Worm (Caenorhabditis elegans) whole organism, L4 larva: Measurements from ENCODE around the gene gana-1.
A peak's percentile ranks its signal among the peaks of the same experiment; 100 is the strongest.
"Not testable (repeated sequence)": the region's sequence is repeated elsewhere in the genome, so short reads cannot be mapped to it uniquely, and the experiment has no call there.

Source experiments
- Y75B8A.6 ChIP-seq: fragments of 200-800 bp; sonication (Bioruptor generic); IDR thresholded peaks from 2 replicates; pipeline ENCODE4 v1.3.6; 2022; ENCODE audit warnings: missing genetic modification reagents, missing genetic modification characterization, missing compliant biosample characterization
- aha-1 ChIP-seq: fragments of 150-350 bp; peaks from one replicate; lab custom pipeline; 2014; ENCODE audit warnings: missing biosample characterization, missing genetic modification characterization
- ceh-32 ChIP-seq: sonication (generic microtip); optimal IDR thresholded peaks from 2 replicates; lab custom pipeline; 2016; ENCODE audit warnings: mild to moderate bottlenecking, missing genetic modification characterization, missing compliant biosample characterization; ENCODE audit not compliant: poor library complexity
- ceh-62 ChIP-seq: sonication (generic microtip); optimal IDR thresholded peaks from 2 replicates; lab custom pipeline; 2017; ENCODE audit warnings: missing biosample characterization, missing genetic modification characterization
- cey-2 ChIP-seq: sonication (generic microtip); optimal IDR thresholded peaks from 3 replicates; lab custom pipeline; 2017; ENCODE audit warnings: missing genetic modification characterization, mild to moderate bottlenecking, missing compliant biosample characterization, antibody characterized with exemption, borderline replicate concordance; ENCODE audit not compliant: insufficient read depth
- ctbp-1 ChIP-seq: fragments of 200-800 bp; sonication (Bioruptor generic); IDR thresholded peaks from 2 replicates; pipeline ENCODE4 v1.3.6; 2022; ENCODE audit warnings: missing genetic modification reagents, missing genetic modification characterization, missing compliant biosample characterization
- egl-43 ChIP-seq: fragments of 200-800 bp; sonication (Bioruptor generic); IDR thresholded peaks from 2 replicates; pipeline ENCODE4 v1.3.6; 2022; ENCODE audit warnings: missing genetic modification reagents, missing genetic modification characterization, missing compliant biosample characterization
- jun-1 ChIP-seq: fragments of 150-350 bp; optimal IDR thresholded peaks from 2 replicates; lab custom pipeline; 2014; ENCODE audit warnings: missing biosample characterization, missing genetic modification reagents, missing genetic modification characterization
- lin-15B ChIP-seq: fragments of 150-350 bp; sonication (generic microtip); optimal IDR thresholded peaks from 3 replicates; lab custom pipeline; 2014; ENCODE audit warnings: missing biosample characterization, missing genetic modification characterization
- mdl-1 ChIP-seq, 2 experiments: fragments of 150-350 bp in 1 of 2; sonication (generic microtip) in 1 of 2; optimal IDR thresholded peaks; 2 replicates each; lab custom pipeline; 2014 to 2017; ENCODE audit warnings: missing biosample characterization in 2 of 2, missing genetic modification characterization in 2 of 2
- mdt-29 ChIP-seq: fragments of 200-800 bp; sonication (Bioruptor generic); IDR thresholded peaks from 2 replicates; pipeline ENCODE4 v1.3.6; 2022; ENCODE audit warnings: missing genetic modification reagents, missing genetic modification characterization, missing compliant biosample characterization
- mep-1 ChIP-seq: fragments of 150-350 bp; sonication (generic microtip); optimal IDR thresholded peaks from 3 replicates; lab custom pipeline; 2014; ENCODE audit warnings: missing biosample characterization, missing genetic modification characterization
- mxl-3 ChIP-seq: fragments of 200-800 bp; sonication (Bioruptor generic); optimal IDR thresholded peaks from 2 replicates; lab custom pipeline; 2018; ENCODE audit warnings: mild to moderate bottlenecking, missing genetic modification characterization, missing compliant biosample characterization
- nhr-28 ChIP-seq: fragments of 150-350 bp; optimal IDR thresholded peaks from 2 replicates; lab custom pipeline; 2014; ENCODE audit warnings: missing biosample characterization, missing genetic modification characterization
- php-3 ChIP-seq: fragments of 200-800 bp; sonication (Bioruptor generic); IDR thresholded peaks from 2 replicates; pipeline ENCODE4 v1.3.6; 2022; ENCODE audit warnings: missing genetic modification reagents, missing genetic modification characterization, missing compliant biosample characterization
- skn-1 ChIP-seq: fragments of 150-350 bp; optimal IDR thresholded peaks from 2 replicates; lab custom pipeline; 2014; ENCODE audit warnings: missing biosample characterization, missing genetic modification characterization
- unc-130 ChIP-seq: sonication (generic microtip); optimal IDR thresholded peaks from 2 replicates; lab custom pipeline; 2016; ENCODE audit warnings: missing genetic modification reagents, missing genetic modification characterization, missing compliant biosample characterization
- unc-62 ChIP-seq, 3 experiments: fragments of 150-350 bp in 1 of 3; sonication (generic microtip); optimal IDR thresholded peaks in 2 of 3; peaks in 1 of 3; 1 replicate in 1 of 3; 2 replicates in 2 of 3; lab custom pipeline; 2014 to 2017; ENCODE audit warnings: missing biosample characterization in 3 of 3, missing genetic modification characterization in 3 of 3, missing genetic modification reagents in 3 of 3, missing genotype in 1 of 3
- ztf-11 ChIP-seq: fragments of 150-350 bp; optimal IDR thresholded peaks from 2 replicates; lab custom pipeline; 2014; ENCODE audit warnings: missing biosample characterization, missing genetic modification characterization

gana-1 gene

DNA sequence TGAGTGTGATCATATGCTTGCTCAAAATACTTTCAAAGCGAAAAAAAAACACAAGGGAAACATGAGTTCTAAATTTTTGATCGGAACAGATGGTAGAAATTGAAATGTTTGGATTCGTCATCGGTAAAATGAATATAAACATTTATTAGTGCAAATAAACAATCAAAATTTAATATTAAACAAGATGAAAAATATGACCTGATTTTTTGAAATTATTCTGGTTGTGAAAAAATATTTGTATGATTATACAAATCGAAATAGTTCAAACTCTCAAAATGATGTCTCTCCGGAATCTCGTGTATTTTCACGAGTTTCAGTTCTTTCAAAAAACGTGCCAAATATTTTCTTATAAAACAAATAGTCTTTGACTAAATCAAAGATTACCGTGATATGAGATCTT, 33.3 kb downstream of the gana-1 start, which contains the start of gene C13C4.7:
TSS of gene C13C4.7 (minus strand) at position 101 of the 400 bp plus-strand sequence.
- no peak for TF ChIP-seq mxl-3

ce11 chrV:12121274-12121673, 34.2 kb downstream of the gana-1 start, which contains the start of gene C13C4.6:
C13C4.6 (plus strand) TSS chrV:12121574.
- TF ChIP-seq php-3 (GFP tag; lab: Robert Waterston, UW) (no peak), skn-1 (tag; lab: Kevin White, UChicago) (no peak), ctbp-1 (GFP tag; lab: Robert Waterston, UW) (no peak), unc-130 (no peak), mep-1 (tag; lab: Kevin White, UChicago) (no peak), mdt-29 (GFP tag; lab: Robert Waterston, UW) (no peak), Y75B8A.6 (GFP tag; lab: Robert Waterston, UW) (no peak), cey-2 (tag; lab: Kevin White, UChicago) (no peak), lin-15B (no peak), jun-1 (tag; lab: Kevin White, UChicago) (no peak), egl-43 (GFP tag; lab: Robert Waterston, UW) (no peak), ceh-32 (tag; lab: Kevin White, UChicago) (no peak), nhr-28 (tag; lab: Kevin White, UChicago) (no peak)

DNA sequence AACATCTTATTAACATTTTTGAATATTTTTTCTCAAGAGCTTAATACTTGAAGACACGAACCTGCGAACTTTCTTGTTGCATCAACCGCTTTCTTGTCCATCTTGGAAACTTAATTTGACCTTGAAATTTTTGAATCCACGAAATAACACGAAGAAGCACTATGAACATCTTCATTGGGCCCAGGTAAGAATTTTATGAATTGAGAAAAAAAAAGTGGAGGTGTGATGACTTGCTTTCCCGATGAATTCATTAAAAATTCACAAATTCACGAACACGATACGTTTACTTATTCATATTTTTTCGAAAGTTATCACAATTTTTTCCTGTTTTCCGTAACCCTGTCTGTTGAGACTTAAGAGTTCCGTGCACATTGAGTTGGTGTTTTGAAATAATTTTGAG, 43.7 kb downstream of the gana-1 start, which contains the start of gene C27A7.6:
TSS of gene C27A7.6 (minus strand) at position 101 of the 400 bp plus-strand sequence.
- TF ChIP-seq ceh-62 (tag; lab: Kevin White, UChicago); mxl-3; ztf-11 (tag; lab: Kevin White, UChicago): not testable (repeated sequence)

ce11 chrV:12131157-12131556, 44.1 kb downstream of the gana-1 start, which contains the start of gene enpp-1:
enpp-1 (plus strand) TSS chrV:12131457.
- TF ChIP-seq unc-62 (GFP tag; optimal IDR thresholded peaks at IDR 0.05 in 1 of 2; lab: Kevin White, UChicago), result peak in 1 of 2 experiments; percentile 23
- not testable (repeated sequence) for TF ChIP-seq unc-62 (tag; optimal IDR thresholded peaks at IDR 0.05; lab: Kevin White, UChicago)

DNA sequence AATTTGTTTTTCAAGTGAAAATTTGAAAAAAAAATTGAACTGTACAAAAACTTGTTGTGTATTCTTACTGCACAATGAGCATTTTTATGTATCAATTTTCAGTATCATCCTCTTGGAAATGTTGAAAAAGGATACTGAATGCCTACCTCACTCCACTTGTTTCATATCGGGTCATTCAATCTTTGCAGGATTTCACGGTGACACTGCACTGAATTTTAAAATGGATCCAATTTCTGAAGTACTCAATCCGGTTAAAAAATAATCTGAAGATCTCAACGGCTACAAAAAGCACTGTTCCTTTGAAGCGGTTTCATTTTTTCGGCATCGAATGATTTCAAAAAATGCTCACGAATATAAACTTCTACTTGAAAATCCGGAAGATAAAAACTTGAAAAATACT, 50.9 kb downstream of the gana-1 start:
- TF ChIP-seq aha-1 (tag; lab: Kevin White, UChicago) (peak; percentile 93), mdl-1 (tag; optimal IDR thresholded peaks at IDR 0.05; lab: Kevin White, UChicago) (no peak)
- TF ChIP-seq, all 104 proteins: peak for 1
